Fruit fly (Drosophila melanogaster): Measurements from ENCODE around the gene CG32642.

The CG32642 gene

dm6 chrX:12923258-12923901, 35.6 kb upstream of the CG32642 start:
- peak; percentile 3 for TF ChIP-seq pdm3 (GFP tag; optimal IDR thresholded peaks at IDR 0.05)
- TF ChIP-seq Lpt (GFP tag; optimal IDR thresholded peaks at IDR 0.05), result no peak
- TF ChIP-seq CG16779 (tag; optimal IDR thresholded peaks at IDR 0.05), result no peak
- TF ChIP-seq fd85E (GFP tag; optimal IDR thresholded peaks at IDR 0.05), result no peak
- no peak for TF ChIP-seq CG8632 (GFP tag; optimal IDR thresholded peaks at IDR 0.05)
- no peak for TF ChIP-seq Eip75B (GFP tag; optimal IDR thresholded peaks at IDR 0.05)
- no peak for TF ChIP-seq spab (GFP tag; optimal IDR thresholded peaks at IDR 0.05)
- no peak for TF ChIP-seq eg (GFP tag; IDR thresholded peaks at IDR 0.05)
- TF ChIP-seq CG7368 (GFP tag; optimal IDR thresholded peaks at IDR 0.05), result no peak
- TF ChIP-seq achi (GFP tag; optimal IDR thresholded peaks at IDR 0.05), result no peak
- no peak for TF ChIP-seq Sox15 (GFP tag; optimal IDR thresholded peaks at IDR 0.05)
- TF ChIP-seq CG15336 (GFP tag; IDR thresholded peaks at IDR 0.05), result no peak
- peak; percentile 12 for TF ChIP-seq Sox102F (GFP tag; optimal IDR thresholded peaks at IDR 0.05)
- no peak for TF ChIP-seq net (GFP tag; optimal IDR thresholded peaks at IDR 0.05)
- no peak for TF ChIP-seq CG34406 (GFP tag; optimal IDR thresholded peaks at IDR 0.05)
- peak; percentile 2 for TF ChIP-seq CG31627 (GFP tag; optimal IDR thresholded peaks at IDR 0.05)
- TF ChIP-seq cyc (GFP tag; optimal IDR thresholded peaks at IDR 0.05), result peak; percentile 14
- peak; percentile 2 for TF ChIP-seq Smox (GFP tag; optimal IDR thresholded peaks at IDR 0.05)
- TF ChIP-seq Blimp-1 (GFP tag; optimal IDR thresholded peaks at IDR 0.05), result peak; percentile 18
- peak; percentile 68 for TF ChIP-seq svp (GFP tag)
- TF ChIP-seq CG6163 (GFP tag; IDR thresholded peaks at IDR 0.05), result peak; percentile 36; the same call in 1 of the 3 replicates
- no peak for TF ChIP-seq Met (GFP tag; optimal IDR thresholded peaks at IDR 0.05)
- TF ChIP-seq Hr4 (GFP tag; optimal IDR thresholded peaks at IDR 0.05), result no peak
- no peak for TF ChIP-seq CG8319 (GFP tag; optimal IDR thresholded peaks at IDR 0.05)
- no peak for TF ChIP-seq Ets21C (GFP tag; optimal IDR thresholded peaks at IDR 0.05)
- TF ChIP-seq Eip78C (GFP tag), result peak; percentile 74
- TF ChIP-seq dsx (GFP tag; optimal IDR thresholded peaks at IDR 0.05; ENCODE audit: poor library complexity, severe bottlenecking), result no peak
- TF ChIP-seq vri (GFP tag; optimal IDR thresholded peaks at IDR 0.05), result no peak
- no peak for TF ChIP-seq CG6808 (GFP tag; optimal IDR thresholded peaks at IDR 0.05)
- no peak for TF ChIP-seq Eip93F (GFP tag; optimal IDR thresholded peaks at IDR 0.05)
- TF ChIP-seq CG9139 (GFP tag; optimal IDR thresholded peaks at IDR 0.05), result no peak
- no peak for TF ChIP-seq CG10631 (GFP tag; optimal IDR thresholded peaks at IDR 0.05)
- TF ChIP-seq ss (GFP tag; optimal IDR thresholded peaks at IDR 0.05), result peak in 1 of 2 experiments; percentile 0
- TF ChIP-seq CG11762 (GFP tag; optimal IDR thresholded peaks at IDR 0.05; ENCODE audit: insufficient read depth), result no peak
- TF ChIP-seq CG32006 (GFP tag; optimal IDR thresholded peaks at IDR 0.05), result no peak
- peak; percentile 3 for TF ChIP-seq lz (GFP tag; optimal IDR thresholded peaks at IDR 0.05)
- TF ChIP-seq topi (GFP tag; optimal IDR thresholded peaks at IDR 0.05), result peak; percentile 36
- no peak for TF ChIP-seq Hr39 (GFP tag; optimal IDR thresholded peaks at IDR 0.05)
- TF ChIP-seq OdsH (GFP tag; optimal IDR thresholded peaks at IDR 0.05), result no peak
- peak; percentile 43 for TF ChIP-seq esn (GFP tag; optimal IDR thresholded peaks at IDR 0.05)
- no peak for TF ChIP-seq Gug (GFP tag; IDR thresholded peaks at IDR 0.05)
- peak; percentile 1 for TF ChIP-seq Sox14 (GFP tag; optimal IDR thresholded peaks at IDR 0.05)
- TF ChIP-seq Ets96B (tag; optimal IDR thresholded peaks at IDR 0.05), result no peak
- no peak for TF ChIP-seq CG3032 (tag; optimal IDR thresholded peaks at IDR 0.05)
- no peak for TF ChIP-seq salr (GFP tag; optimal IDR thresholded peaks at IDR 0.05)

Data from whole organism, prepupa.